Worm (Caenorhabditis elegans) whole organism, L4 larva: ENCODE results near the gene D2024.5.

Experiments used
- F37D6.2 ChIP-seq: sonication (generic microtip); optimal IDR thresholded peaks from 2 replicates; lab custom pipeline; 2016; ENCODE audit warnings: mild to moderate bottlenecking, missing genetic modification characterization, missing compliant biosample characterization
- Y105C5A.15 ChIP-seq: fragments of 200-800 bp; sonication (Bioruptor generic); IDR thresholded peaks from 2 replicates; pipeline ENCODE4 v1.3.6; 2022; ENCODE audit warnings: missing genetic modification characterization, missing compliant biosample characterization
- ZK546.5 ChIP-seq, 2 experiments: sonication (generic microtip); optimal IDR thresholded peaks; 2 replicates each; lab custom pipeline; 2017; ENCODE audit warnings: missing biosample characterization in 2 of 2, missing genetic modification characterization in 2 of 2
- aly-2 ChIP-seq: sonication (generic microtip); optimal IDR thresholded peaks from 2 replicates; lab custom pipeline; 2018; ENCODE audit warnings: missing biosample characterization, missing genetic modification characterization
- ceh-44 ChIP-seq: fragments of 200-800 bp; sonication (Bioruptor generic); IDR thresholded peaks from 2 replicates; pipeline ENCODE4 v1.3.6; 2022; ENCODE audit warnings: missing genetic modification reagents, missing genetic modification characterization, missing compliant biosample characterization
- ceh-82 ChIP-seq: sonication (generic microtip); optimal IDR thresholded peaks from 2 replicates; lab custom pipeline; 2017; ENCODE audit warnings: missing biosample characterization, missing genetic modification characterization
- cey-2 ChIP-seq: sonication (generic microtip); optimal IDR thresholded peaks from 3 replicates; lab custom pipeline; 2017; ENCODE audit warnings: missing genetic modification characterization, mild to moderate bottlenecking, missing compliant biosample characterization, antibody characterized with exemption, borderline replicate concordance; ENCODE audit not compliant: insufficient read depth
- daf-12 ChIP-seq: fragments of 150-350 bp; optimal IDR thresholded peaks from 2 replicates; lab custom pipeline; 2014; ENCODE audit warnings: missing biosample characterization, missing genetic modification reagents, missing genetic modification characterization
- daf-19 ChIP-seq: fragments of 200-800 bp; sonication (Bioruptor generic); conservative IDR thresholded peaks from 2 replicates; pipeline ENCODE4 v1.3.6; 2022; ENCODE audit warnings: missing genetic modification characterization, missing compliant biosample characterization
- dmd-6 ChIP-seq: fragments of 200-800 bp; sonication (Bioruptor generic); IDR thresholded peaks from 2 replicates; pipeline ENCODE4 v1.3.6; 2022; ENCODE audit warnings: missing genetic modification reagents, missing genetic modification characterization, missing compliant biosample characterization
- hif-1 ChIP-seq, 2 experiments: sonication (generic microtip); optimal IDR thresholded peaks; 2 replicates each; lab custom pipeline; 2016 to 2017; ENCODE audit warnings: missing compliant biosample characterization in 2 of 2, missing genetic modification characterization in 2 of 2, missing genetic modification reagents in 2 of 2, missing genotype in 2 of 2, mild to moderate bottlenecking in 1 of 2
- hmg-1.1 ChIP-seq: fragments of 200-800 bp; sonication (Bioruptor generic); IDR thresholded peaks from 2 replicates; pipeline ENCODE4 v1.3.6; 2022; ENCODE audit warnings: missing genetic modification reagents, missing genetic modification characterization, missing compliant biosample characterization
- lin-1 ChIP-seq: fragments of 200-800 bp; sonication (Bioruptor generic); IDR thresholded peaks from 2 replicates; pipeline ENCODE4 v1.3.6; 2022; ENCODE audit warnings: missing genetic modification reagents, missing genetic modification characterization, missing compliant biosample characterization
- lin-15B ChIP-seq: fragments of 150-350 bp; sonication (generic microtip); optimal IDR thresholded peaks from 3 replicates; lab custom pipeline; 2014; ENCODE audit warnings: missing biosample characterization, missing genetic modification characterization
- lir-3 ChIP-seq: sonication (generic microtip); optimal IDR thresholded peaks from 2 replicates; lab custom pipeline; 2016; ENCODE audit warnings: mild to moderate bottlenecking, missing genetic modification characterization, missing compliant biosample characterization
- mep-1 ChIP-seq: fragments of 150-350 bp; sonication (generic microtip); optimal IDR thresholded peaks from 3 replicates; lab custom pipeline; 2014; ENCODE audit warnings: missing biosample characterization, missing genetic modification characterization
- mxl-3 ChIP-seq: fragments of 200-800 bp; sonication (Bioruptor generic); optimal IDR thresholded peaks from 2 replicates; lab custom pipeline; 2018; ENCODE audit warnings: mild to moderate bottlenecking, missing genetic modification characterization, missing compliant biosample characterization
- nhr-10 ChIP-seq: fragments of 150-350 bp; optimal IDR thresholded peaks from 2 replicates; lab custom pipeline; 2014; ENCODE audit warnings: missing biosample characterization, missing genetic modification characterization
- nhr-11 ChIP-seq: fragments of 150-350 bp; optimal IDR thresholded peaks from 2 replicates; lab custom pipeline; 2014; ENCODE audit warnings: missing biosample characterization, missing genetic modification characterization
- nhr-237 ChIP-seq: sonication (generic microtip); optimal IDR thresholded peaks from 2 replicates; lab custom pipeline; 2017; ENCODE audit warnings: missing biosample characterization, missing genetic modification characterization
- nhr-42 ChIP-seq: fragments of 200-800 bp; sonication (Bioruptor generic); IDR thresholded peaks from 2 replicates; pipeline ENCODE4 v1.3.6; 2022; ENCODE audit warnings: missing genetic modification characterization, missing compliant biosample characterization
- nhr-48 ChIP-seq: sonication (generic microtip); optimal IDR thresholded peaks from 2 replicates; lab custom pipeline; 2016; ENCODE audit warnings: mild to moderate bottlenecking, missing genetic modification characterization, missing compliant biosample characterization
- nhr-6 ChIP-seq: fragments of 150-350 bp; optimal IDR thresholded peaks from 2 replicates; lab custom pipeline; 2014; ENCODE audit warnings: missing biosample characterization, missing genetic modification characterization
- nhr-77 ChIP-seq: fragments of 150-350 bp; optimal IDR thresholded peaks from 2 replicates; lab custom pipeline; 2014; ENCODE audit warnings: missing biosample characterization, missing genetic modification characterization
- php-3 ChIP-seq: fragments of 200-800 bp; sonication (Bioruptor generic); IDR thresholded peaks from 2 replicates; pipeline ENCODE4 v1.3.6; 2022; ENCODE audit warnings: missing genetic modification reagents, missing genetic modification characterization, missing compliant biosample characterization
- saeg-2 ChIP-seq: fragments of 200-800 bp; sonication (Bioruptor generic); IDR thresholded peaks from 2 replicates; pipeline ENCODE4 v1.3.6; 2022; ENCODE audit warnings: missing genetic modification reagents, missing genetic modification characterization, missing compliant biosample characterization
- sdz-12 ChIP-seq: fragments of 200-800 bp; sonication (Bioruptor generic); optimal IDR thresholded peaks from 2 replicates; lab custom pipeline; 2018; ENCODE audit warnings: mild to moderate bottlenecking, missing genetic modification characterization, missing compliant biosample characterization
- snpc-4 ChIP-seq: fragments of 150-350 bp; optimal IDR thresholded peaks from 2 replicates; lab custom pipeline; 2014; ENCODE audit warnings: missing biosample characterization, missing genetic modification characterization
- spr-1 ChIP-seq: sonication (generic microtip); optimal IDR thresholded peaks from 2 replicates; lab custom pipeline; 2016; ENCODE audit warnings: mild to moderate bottlenecking, missing genetic modification characterization, missing compliant biosample characterization
- spr-3 ChIP-seq: fragments of 200-800 bp; sonication (Bioruptor generic); optimal IDR thresholded peaks from 2 replicates; lab custom pipeline; 2018; ENCODE audit warnings: mild to moderate bottlenecking, missing genetic modification characterization, missing compliant biosample characterization
- tra-1 ChIP-seq: fragments of 200-800 bp; sonication (Bioruptor generic); IDR thresholded peaks from 2 replicates; pipeline ENCODE4 v1.3.6; 2022; ENCODE audit warnings: missing genetic modification reagents, missing genetic modification characterization, missing compliant biosample characterization
- unc-39 ChIP-seq: sonication (generic microtip); optimal IDR thresholded peaks from 2 replicates; lab custom pipeline; 2017; ENCODE audit warnings: missing biosample characterization, missing genetic modification characterization
- unc-62 ChIP-seq, 3 experiments: fragments of 150-350 bp in 1 of 3; sonication (generic microtip); optimal IDR thresholded peaks in 2 of 3; peaks in 1 of 3; 1 replicate in 1 of 3; 2 replicates in 2 of 3; lab custom pipeline; 2014 to 2017; ENCODE audit warnings: missing biosample characterization in 3 of 3, missing genetic modification characterization in 3 of 3, missing genetic modification reagents in 3 of 3, missing genotype in 1 of 3
- vab-7 ChIP-seq: fragments of 200-800 bp; sonication (Bioruptor generic); IDR thresholded peaks from 2 replicates; pipeline ENCODE4 v1.3.6; 2022; ENCODE audit warnings: missing genetic modification reagents, missing genetic modification characterization, missing compliant biosample characterization
- zfp-3 ChIP-seq: fragments of 200-800 bp; sonication (Bioruptor generic); conservative IDR thresholded peaks from 2 replicates; pipeline ENCODE4 v1.3.6; 2022; ENCODE audit warnings: missing genetic modification reagents, missing genetic modification characterization, missing compliant biosample characterization
- zip-11 ChIP-seq: fragments of 200-800 bp; sonication (Bioruptor generic); IDR thresholded peaks from 2 replicates; pipeline ENCODE4 v1.3.6; 2022; ENCODE audit warnings: missing genetic modification characterization, missing compliant biosample characterization
- ztf-7 ChIP-seq: fragments of 150-350 bp; optimal IDR thresholded peaks from 2 replicates; lab custom pipeline; 2014; ENCODE audit warnings: missing biosample characterization, missing genetic modification characterization

D2024.5 gene

ce11 chrIV:7211313-7211712 lies 16.8 kb downstream of the D2024.5 start:
- TF ChIP-seq unc-62 (GFP tag; optimal IDR thresholded peaks at IDR 0.05 in 1 of 2; lab: Kevin White, UChicago) (peak in 1 of 2 experiments; percentile 54), unc-62 (tag; optimal IDR thresholded peaks at IDR 0.05; lab: Kevin White, UChicago) (no peak), lir-3 (tag; lab: Kevin White, UChicago) (no peak)

ce11 chrIV:7208961-7209360 lies 19.1 kb downstream of the D2024.5 start:
- no peak for TF ChIP-seq spr-3 (GFP tag; lab: Kevin White, UChicago)
- no peak for TF ChIP-seq hmg-1.1
- no peak for TF ChIP-seq nhr-237 (tag; lab: Kevin White, UChicago)
- TF ChIP-seq nhr-10 (tag; lab: Kevin White, UChicago): no peak
- TF ChIP-seq unc-39: no peak
- no peak for TF ChIP-seq mep-1 (tag; lab: Kevin White, UChicago)
- TF ChIP-seq snpc-4 (tag; lab: Kevin White, UChicago): no peak
- no peak for TF ChIP-seq nhr-48 (tag; lab: Kevin White, UChicago)
- TF ChIP-seq daf-19 (GFP tag; lab: Robert Waterston, UW): no peak
- no peak for TF ChIP-seq unc-62 (GFP tag; optimal IDR thresholded peaks at IDR 0.05 in 1 of 2; lab: Kevin White, UChicago)
- TF ChIP-seq unc-62 (tag; optimal IDR thresholded peaks at IDR 0.05; lab: Kevin White, UChicago): no peak
- no peak for TF ChIP-seq php-3
- TF ChIP-seq nhr-77: no peak

- TF ChIP-seq ztf-7 (no peak), F37D6.2 (tag; lab: Kevin White, UChicago) (no peak), hif-1 (tag; optimal IDR thresholded peaks at IDR 0.05; lab: Kevin White, UChicago) (no peak), lin-15B (tag; lab: Kevin White, UChicago) (no peak), spr-1 (tag; lab: Kevin White, UChicago) (no peak), daf-12 (no peak), Y105C5A.15 (GFP tag; lab: Robert Waterston, UW) (no peak)
Measured at ce11 chrIV:7205969-7206368, 22.1 kb downstream of the D2024.5 start, which contains the start of gene kcc-1. Gene kcc-1 (plus strand): TSS chrIV:7206269.

- TF ChIP-seq nhr-77 (no peak), unc-62 (GFP tag; optimal IDR thresholded peaks at IDR 0.05 in 1 of 2; lab: Kevin White, UChicago) (no peak), unc-62 (tag; optimal IDR thresholded peaks at IDR 0.05; lab: Kevin White, UChicago) (no peak), dmd-6 (GFP tag; lab: Robert Waterston, UW) (no peak), nhr-11 (tag; lab: Kevin White, UChicago) (no peak), lir-3 (tag; lab: Kevin White, UChicago) (no peak), mxl-3 (GFP tag; lab: Kevin White, UChicago) (no peak), Y105C5A.15 (GFP tag; lab: Robert Waterston, UW) (no peak), hif-1 (tag; optimal IDR thresholded peaks at IDR 0.05; lab: Kevin White, UChicago) (no peak), sdz-12 (no peak), zip-11 (GFP tag; lab: Robert Waterston, UW) (no peak)
- TF ChIP-seq, all 104 proteins: peak for 0
Measured at ce11 chrIV:7203696-7204095, 24.4 kb downstream of the D2024.5 start, which contains the start of gene R13A1.3. Gene R13A1.3 (plus strand): TSS chrIV:7203996.

ce11 chrIV:7196853-7197252 lies 31.3 kb downstream of the D2024.5 start, which contains the start of gene unc-8:
Gene unc-8 (plus strand): TSS chrIV:7197153.
- TF ChIP-seq lin-15B (tag; lab: Kevin White, UChicago) (no peak), hmg-1.1 (no peak), aly-2 (no peak), cey-2 (tag; lab: Kevin White, UChicago) (no peak), lin-1 (GFP tag; lab: Robert Waterston, UW) (no peak), nhr-48 (tag; lab: Kevin White, UChicago) (no peak), ZK546.5 (tag; optimal IDR thresholded peaks at IDR 0.05; lab: Kevin White, UChicago) (no peak), F37D6.2 (tag; lab: Kevin White, UChicago) (no peak), nhr-42 (GFP tag; lab: Robert Waterston, UW) (no peak), nhr-6 (no peak), vab-7 (GFP tag; lab: Robert Waterston, UW) (no peak), tra-1 (GFP tag; lab: Robert Waterston, UW) (no peak), saeg-2 (GFP tag; lab: Robert Waterston, UW) (no peak), daf-19 (GFP tag; lab: Robert Waterston, UW) (no peak), mxl-3 (GFP tag; lab: Kevin White, UChicago) (no peak), ceh-44 (no peak), ceh-82 (tag; lab: Kevin White, UChicago) (no peak), zfp-3 (GFP tag; lab: Robert Waterston, UW) (no peak)
- TF ChIP-seq, all 104 proteins: peak for 0
